Worm (Caenorhabditis elegans): ENCODE results near the gene F59H6.14.

- TF ChIP-seq attf-5 (GFP tag; optimal IDR thresholded peaks at IDR 0.05) (no peak), B0261.1 (tag; optimal IDR thresholded peaks at IDR 0.05) (no peak), nfya-1 (tag; optimal IDR thresholded peaks at IDR 0.05; ENCODE audit: borderline replicate concordance, insufficient read depth) (no peak), snpc-4 (GFP tag; optimal IDR thresholded peaks at IDR 0.05) (no peak), snpc-4 (tag; optimal IDR thresholded peaks at IDR 0.05) (no peak), pha-4 (tag; optimal IDR thresholded peaks at IDR 0.05) (no peak), B0019.2 (GFP tag; conservative IDR thresholded peaks at IDR 0.05) (no peak), T07F8.4 (tag; optimal IDR thresholded peaks at IDR 0.05) (no peak), unc-62 (GFP tag; optimal IDR thresholded peaks at IDR 0.05) (no peak), ztf-6 (GFP tag; IDR thresholded peaks at IDR 0.05) (no peak), madf-8 (GFP tag; conservative IDR thresholded peaks at IDR 0.05) (no peak), hlh-26 (GFP tag; conservative IDR thresholded peaks at IDR 0.05) (no peak), chd-7 (tag; optimal IDR thresholded peaks at IDR 0.05) (no peak), nhr-90 (tag; optimal IDR thresholded peaks at IDR 0.05) (no peak), lir-1 (GFP tag; conservative IDR thresholded peaks at IDR 0.05) (no peak)
Measured at ce11 chrII:2012698-2013097, 20.7 kb upstream of the F59H6.14 start, which contains the start of gene F59H6.15.
